Worm (Caenorhabditis elegans) whole organism, L4 larva: Measurements from ENCODE around the gene C14B9.8.

Experiments
- F37D6.2 ChIP-seq: sonication (generic microtip); optimal IDR thresholded peaks from 2 replicates; lab custom pipeline; 2016; ENCODE audit warnings: mild to moderate bottlenecking, missing genetic modification characterization, missing compliant biosample characterization
- T20F7.1 ChIP-seq: fragments of 200-800 bp; sonication (Bioruptor generic); optimal IDR thresholded peaks from 2 replicates; lab custom pipeline; 2018; ENCODE audit warnings: mild to moderate bottlenecking, missing genetic modification characterization, missing compliant biosample characterization
- Y5F2A.4 ChIP-seq: fragments of 200-800 bp; sonication (Bioruptor generic); optimal IDR thresholded peaks from 2 replicates; lab custom pipeline; 2018; ENCODE audit warnings: mild to moderate bottlenecking, missing genetic modification characterization, missing compliant biosample characterization
- ZK337.2 ChIP-seq: fragments of 200-800 bp; sonication (Bioruptor generic); IDR thresholded peaks from 2 replicates; pipeline ENCODE4 v1.3.6; 2022; ENCODE audit warnings: missing genetic modification reagents, missing genetic modification characterization, missing compliant biosample characterization
- aha-1 ChIP-seq: fragments of 150-350 bp; peaks from one replicate; lab custom pipeline; 2014; ENCODE audit warnings: missing biosample characterization, missing genetic modification characterization
- aly-2 ChIP-seq: sonication (generic microtip); optimal IDR thresholded peaks from 2 replicates; lab custom pipeline; 2018; ENCODE audit warnings: missing biosample characterization, missing genetic modification characterization
- ama-1 ChIP-seq: fragments of 150-350 bp; optimal IDR thresholded peaks from 2 replicates; lab custom pipeline; 2014; ENCODE audit warnings: inconsistent platforms, mixed read lengths
- attf-4 ChIP-seq: sonication (generic microtip); optimal IDR thresholded peaks from 3 replicates; lab custom pipeline; 2017; ENCODE audit warnings: missing biosample characterization, missing genetic modification characterization
- ceh-20 ChIP-seq: fragments of 200-800 bp; sonication (Bioruptor generic); IDR thresholded peaks from 2 replicates; pipeline ENCODE4 v1.3.6; 2022; ENCODE audit warnings: missing genetic modification reagents, missing genetic modification characterization, missing compliant biosample characterization
- ceh-32 ChIP-seq: sonication (generic microtip); optimal IDR thresholded peaks from 2 replicates; lab custom pipeline; 2016; ENCODE audit warnings: mild to moderate bottlenecking, missing genetic modification characterization, missing compliant biosample characterization; ENCODE audit not compliant: poor library complexity
- cey-2 ChIP-seq: sonication (generic microtip); optimal IDR thresholded peaks from 3 replicates; lab custom pipeline; 2017; ENCODE audit warnings: missing genetic modification characterization, mild to moderate bottlenecking, missing compliant biosample characterization, antibody characterized with exemption, borderline replicate concordance; ENCODE audit not compliant: insufficient read depth
- ctbp-1 ChIP-seq: fragments of 200-800 bp; sonication (Bioruptor generic); IDR thresholded peaks from 2 replicates; pipeline ENCODE4 v1.3.6; 2022; ENCODE audit warnings: missing genetic modification reagents, missing genetic modification characterization, missing compliant biosample characterization
- daf-12 ChIP-seq: fragments of 150-350 bp; optimal IDR thresholded peaks from 2 replicates; lab custom pipeline; 2014; ENCODE audit warnings: missing biosample characterization, missing genetic modification reagents, missing genetic modification characterization
- daf-19 ChIP-seq: fragments of 200-800 bp; sonication (Bioruptor generic); conservative IDR thresholded peaks from 2 replicates; pipeline ENCODE4 v1.3.6; 2022; ENCODE audit warnings: missing genetic modification characterization, missing compliant biosample characterization
- dmd-6 ChIP-seq: fragments of 200-800 bp; sonication (Bioruptor generic); IDR thresholded peaks from 2 replicates; pipeline ENCODE4 v1.3.6; 2022; ENCODE audit warnings: missing genetic modification reagents, missing genetic modification characterization, missing compliant biosample characterization
- egl-43 ChIP-seq: fragments of 200-800 bp; sonication (Bioruptor generic); IDR thresholded peaks from 2 replicates; pipeline ENCODE4 v1.3.6; 2022; ENCODE audit warnings: missing genetic modification reagents, missing genetic modification characterization, missing compliant biosample characterization
- gei-8 ChIP-seq: fragments of 200-800 bp; sonication (Bioruptor generic); optimal IDR thresholded peaks from 2 replicates; lab custom pipeline; 2018; ENCODE audit warnings: mild to moderate bottlenecking, missing genetic modification characterization, missing compliant biosample characterization
- hlh-30 ChIP-seq: sonication (generic microtip); optimal IDR thresholded peaks from 2 replicates; lab custom pipeline; 2017; ENCODE audit warnings: antibody characterized with exemption, mild to moderate bottlenecking, missing genetic modification characterization, missing compliant biosample characterization; ENCODE audit not compliant: insufficient read depth
- hmg-1.1 ChIP-seq: fragments of 200-800 bp; sonication (Bioruptor generic); IDR thresholded peaks from 2 replicates; pipeline ENCODE4 v1.3.6; 2022; ENCODE audit warnings: missing genetic modification reagents, missing genetic modification characterization, missing compliant biosample characterization
- lin-13 ChIP-seq: fragments of 150-350 bp; optimal IDR thresholded peaks from 2 replicates; lab custom pipeline; 2014; ENCODE audit warnings: missing biosample characterization, missing genetic modification reagents, missing genetic modification characterization
- lir-3 ChIP-seq: sonication (generic microtip); optimal IDR thresholded peaks from 2 replicates; lab custom pipeline; 2016; ENCODE audit warnings: mild to moderate bottlenecking, missing genetic modification characterization, missing compliant biosample characterization
- lsy-2 ChIP-seq, 2 experiments: fragments of 150-350 bp in 1 of 2; sonication (generic microtip) in 1 of 2; optimal IDR thresholded peaks; 2 replicates each; lab custom pipeline; 2014 to 2017; ENCODE audit warnings: missing biosample characterization in 2 of 2, missing genetic modification characterization in 2 of 2
- mdl-1 ChIP-seq, 2 experiments: fragments of 150-350 bp in 1 of 2; sonication (generic microtip) in 1 of 2; optimal IDR thresholded peaks; 2 replicates each; lab custom pipeline; 2014 to 2017; ENCODE audit warnings: missing biosample characterization in 2 of 2, missing genetic modification characterization in 2 of 2
- mdt-29 ChIP-seq: fragments of 200-800 bp; sonication (Bioruptor generic); IDR thresholded peaks from 2 replicates; pipeline ENCODE4 v1.3.6; 2022; ENCODE audit warnings: missing genetic modification reagents, missing genetic modification characterization, missing compliant biosample characterization
- mes-2 ChIP-seq: sonication (generic microtip); optimal IDR thresholded peaks from 2 replicates; lab custom pipeline; 2016; ENCODE audit warnings: missing genotype, mild to moderate bottlenecking, missing genetic modification characterization, missing compliant biosample characterization; ENCODE audit not compliant: poor library complexity, severe bottlenecking
- mxl-2 ChIP-seq: fragments of 200-800 bp; sonication (Bioruptor generic); conservative IDR thresholded peaks from 2 replicates; pipeline ENCODE4 v1.3.6; 2022; ENCODE audit warnings: missing genetic modification reagents, missing genetic modification characterization, missing compliant biosample characterization
- mxl-3 ChIP-seq: fragments of 200-800 bp; sonication (Bioruptor generic); optimal IDR thresholded peaks from 2 replicates; lab custom pipeline; 2018; ENCODE audit warnings: mild to moderate bottlenecking, missing genetic modification characterization, missing compliant biosample characterization
- nhr-11 ChIP-seq: fragments of 150-350 bp; optimal IDR thresholded peaks from 2 replicates; lab custom pipeline; 2014; ENCODE audit warnings: missing biosample characterization, missing genetic modification characterization
- nhr-111 ChIP-seq: fragments of 200-800 bp; sonication (Bioruptor generic); optimal IDR thresholded peaks from 2 replicates; lab custom pipeline; 2018; ENCODE audit warnings: mild to moderate bottlenecking, missing genetic modification characterization, missing compliant biosample characterization
- nhr-28 ChIP-seq: fragments of 150-350 bp; optimal IDR thresholded peaks from 2 replicates; lab custom pipeline; 2014; ENCODE audit warnings: missing biosample characterization, missing genetic modification characterization
- nhr-41 ChIP-seq: fragments of 200-800 bp; sonication (Bioruptor generic); IDR thresholded peaks from 2 replicates; pipeline ENCODE4 v1.3.6; 2022; ENCODE audit warnings: missing genetic modification reagents, missing genetic modification characterization, missing compliant biosample characterization
- nhr-42 ChIP-seq: fragments of 200-800 bp; sonication (Bioruptor generic); IDR thresholded peaks from 2 replicates; pipeline ENCODE4 v1.3.6; 2022; ENCODE audit warnings: missing genetic modification characterization, missing compliant biosample characterization
- nhr-77 ChIP-seq: fragments of 150-350 bp; optimal IDR thresholded peaks from 2 replicates; lab custom pipeline; 2014; ENCODE audit warnings: missing biosample characterization, missing genetic modification characterization
- sdz-12 ChIP-seq: fragments of 200-800 bp; sonication (Bioruptor generic); optimal IDR thresholded peaks from 2 replicates; lab custom pipeline; 2018; ENCODE audit warnings: mild to moderate bottlenecking, missing genetic modification characterization, missing compliant biosample characterization
- set-16 ChIP-seq: fragments of 200-800 bp; sonication (Bioruptor generic); IDR thresholded peaks from 2 replicates; pipeline ENCODE4 v1.3.6; 2022; ENCODE audit warnings: missing genetic modification reagents, missing genetic modification characterization, missing compliant biosample characterization
- snpc-1.2 ChIP-seq: fragments of 200-800 bp; sonication (Bioruptor generic); IDR thresholded peaks from 2 replicates; pipeline ENCODE4 v1.3.6; 2022; ENCODE audit warnings: missing genetic modification reagents, missing genetic modification characterization, missing compliant biosample characterization
- spr-3 ChIP-seq: fragments of 200-800 bp; sonication (Bioruptor generic); optimal IDR thresholded peaks from 2 replicates; lab custom pipeline; 2018; ENCODE audit warnings: mild to moderate bottlenecking, missing genetic modification characterization, missing compliant biosample characterization
- tra-1 ChIP-seq: fragments of 200-800 bp; sonication (Bioruptor generic); IDR thresholded peaks from 2 replicates; pipeline ENCODE4 v1.3.6; 2022; ENCODE audit warnings: missing genetic modification reagents, missing genetic modification characterization, missing compliant biosample characterization
- unc-130 ChIP-seq: sonication (generic microtip); optimal IDR thresholded peaks from 2 replicates; lab custom pipeline; 2016; ENCODE audit warnings: missing genetic modification reagents, missing genetic modification characterization, missing compliant biosample characterization
- unc-62 ChIP-seq, 3 experiments: fragments of 150-350 bp in 1 of 3; sonication (generic microtip); optimal IDR thresholded peaks in 2 of 3; peaks in 1 of 3; 1 replicate in 1 of 3; 2 replicates in 2 of 3; lab custom pipeline; 2014 to 2017; ENCODE audit warnings: missing biosample characterization in 3 of 3, missing genetic modification characterization in 3 of 3, missing genetic modification reagents in 3 of 3, missing genotype in 1 of 3
- zfp-2 ChIP-seq: sonication (generic microtip); optimal IDR thresholded peaks from 2 replicates; lab custom pipeline; 2016; ENCODE audit warnings: mild to moderate bottlenecking, missing genetic modification characterization, missing compliant biosample characterization
- zip-2 ChIP-seq: fragments of 150-350 bp; optimal IDR thresholded peaks from 2 replicates; lab custom pipeline; 2014; ENCODE audit warnings: missing biosample characterization, missing genetic modification characterization
- ztf-11 ChIP-seq: fragments of 150-350 bp; optimal IDR thresholded peaks from 2 replicates; lab custom pipeline; 2014; ENCODE audit warnings: missing biosample characterization, missing genetic modification characterization

The C14B9.8 gene

ce11 chrIII:8175263-8175662 is 30.8 kb upstream of the C14B9.8 start:
- no peak for TF ChIP-seq ZK337.2 (GFP tag; lab: Robert Waterston, UW)
- no peak for TF ChIP-seq aly-2 (tag; lab: Kevin White, UChicago)
- no peak for TF ChIP-seq hlh-30 (tag; lab: Kevin White, UChicago)
- no peak for TF ChIP-seq zip-2 (tag; lab: Kevin White, UChicago)
- no peak for TF ChIP-seq unc-62 (GFP tag; optimal IDR thresholded peaks at IDR 0.05 in 1 of 2; lab: Kevin White, UChicago)
- no peak for TF ChIP-seq unc-62 (tag; optimal IDR thresholded peaks at IDR 0.05; lab: Kevin White, UChicago)
- no peak for TF ChIP-seq nhr-111 (GFP tag; lab: Kevin White, UChicago)
- TF ChIP-seq mxl-3, result no peak
- TF ChIP-seq daf-19, result no peak
- TF ChIP-seq ctbp-1 (GFP tag; lab: Robert Waterston, UW), result no peak
- TF ChIP-seq daf-12 (tag; lab: Kevin White, UChicago), result no peak
- no peak for TF ChIP-seq Y5F2A.4
- TF ChIP-seq snpc-1.2, result no peak
- no peak for TF ChIP-seq mes-2 (tag; lab: Kevin White, UChicago)
- TF ChIP-seq ztf-11 (tag; lab: Kevin White, UChicago), result no peak

ce11 chrIII:8172609-8173133 is 28.2 kb upstream of the C14B9.8 start:
- TF ChIP-seq dmd-6 (GFP tag; lab: Robert Waterston, UW) (0 out of 2 replicates have a peak, but pooled peaks have one; percentile 12), unc-62 (GFP tag; optimal IDR thresholded peaks at IDR 0.05 in 1 of 2; lab: Kevin White, UChicago) (peak in 1 of 2 experiments; percentile 72), unc-62 (tag; optimal IDR thresholded peaks at IDR 0.05; lab: Kevin White, UChicago) (no peak), tra-1 (0 out of 2 replicates have a peak, but pooled peaks have one; percentile 30), mxl-3 (no peak), lsy-2 (tag; optimal IDR thresholded peaks at IDR 0.05; lab: Kevin White, UChicago) (peak in 1 of 2 experiments; percentile 7), ama-1 (lab: Kevin White, UChicago) (peak; percentile 21), nhr-41 (no peak), sdz-12 (GFP tag; lab: Kevin White, UChicago) (no peak), mxl-2 (GFP tag; lab: Robert Waterston, UW) (no peak), nhr-111 (GFP tag; lab: Kevin White, UChicago) (no peak), gei-8 (GFP tag; lab: Kevin White, UChicago) (no peak), ceh-20 (GFP tag; lab: Robert Waterston, UW) (0 out of 2 replicates have a peak, but pooled peaks have one; percentile 38)

DNA sequence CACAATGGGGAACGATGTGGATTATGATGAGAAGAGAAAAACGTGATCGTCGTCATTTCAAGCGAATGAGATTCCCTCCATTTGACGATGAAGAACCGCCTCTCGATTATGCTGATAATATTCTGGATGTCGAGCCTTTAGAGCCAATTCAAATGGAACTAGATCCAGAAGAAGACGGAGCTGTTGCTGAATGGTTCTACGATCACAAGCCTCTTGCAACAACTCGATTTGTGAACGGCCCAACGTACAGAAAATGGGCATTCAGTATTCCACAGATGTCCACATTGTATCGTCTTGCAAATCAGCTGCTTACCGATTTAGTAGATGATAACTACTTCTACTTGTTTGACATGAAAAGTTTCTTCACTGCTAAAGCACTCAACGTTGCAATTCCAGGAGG is 20.3 kb upstream of the C14B9.8 start:
- TF ChIP-seq zfp-2 (tag; lab: Kevin White, UChicago) (no peak), aha-1 (tag; lab: Kevin White, UChicago) (peak; percentile 97)

DNA sequence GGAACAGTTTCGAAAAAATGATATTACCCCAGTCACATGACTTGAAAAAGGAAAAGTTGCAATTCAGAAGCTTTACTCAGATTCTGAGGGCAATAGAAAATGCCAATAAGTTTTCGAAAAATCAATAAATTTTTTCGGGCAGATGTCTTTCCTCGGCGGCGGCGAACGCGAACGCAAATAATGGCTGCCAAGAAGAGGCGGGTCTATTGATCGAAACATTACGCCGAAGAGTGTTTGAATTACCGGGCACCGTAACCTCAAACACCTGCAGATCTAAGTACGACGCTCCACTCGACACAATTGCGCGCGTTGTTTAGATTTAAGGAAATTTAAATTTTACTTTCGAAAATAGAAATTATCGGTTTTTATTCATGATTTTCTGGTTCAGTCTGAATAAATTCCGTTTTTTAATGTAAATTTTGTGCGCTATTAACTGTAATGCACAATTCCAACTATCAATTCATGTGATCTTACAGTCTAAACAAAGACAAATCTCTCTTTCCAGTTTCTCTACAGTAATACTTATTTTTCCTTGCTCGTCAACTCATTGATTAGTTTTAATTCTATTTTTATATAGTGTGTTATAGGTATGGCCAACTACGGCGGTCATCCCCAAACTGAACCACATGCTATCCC is 19.5 kb upstream of the C14B9.8 start, which contains the start of gene prp-8:
Gene prp-8 (plus strand): TSS at position 586 of the 636 bp plus-strand sequence.
- TF ChIP-seq nhr-28 (tag; lab: Kevin White, UChicago) (peak; percentile 51), T20F7.1 (peak; percentile 99), ceh-20 (GFP tag; lab: Robert Waterston, UW) (peak; percentile 68; the same call in 1 of the 2 replicates), set-16 (GFP tag; lab: Robert Waterston, UW) (no peak), mdt-29 (GFP tag; lab: Robert Waterston, UW) (no peak), nhr-42 (GFP tag; lab: Robert Waterston, UW) (0 out of 2 replicates have a peak, but pooled peaks have one; percentile 26), attf-4 (tag; lab: Kevin White, UChicago) (no peak), F37D6.2 (peak; percentile 62), lin-13 (GFP tag; lab: Kevin White, UChicago) (peak; percentile 88), Y5F2A.4 (no peak), cey-2 (tag; lab: Kevin White, UChicago) (no peak), nhr-77 (peak; percentile 69), mdl-1 (tag; optimal IDR thresholded peaks at IDR 0.05; lab: Kevin White, UChicago) (no peak), unc-130 (peak; percentile 25), hmg-1.1 (GFP tag; lab: Robert Waterston, UW) (peak; percentile 76), spr-3 (GFP tag; lab: Kevin White, UChicago) (no peak), ama-1 (lab: Kevin White, UChicago) (peak; percentile 78), ceh-32 (tag; lab: Kevin White, UChicago) (no peak), lir-3 (no peak), nhr-41 (no peak), egl-43 (GFP tag; lab: Robert Waterston, UW) (peak; percentile 53; the same call in 1 of the 2 replicates), nhr-11 (tag; lab: Kevin White, UChicago) (peak; percentile 68), daf-12 (tag; lab: Kevin White, UChicago) (no peak)
